Worm (Caenorhabditis elegans) whole organism, L3 larva: Measurements from ENCODE around the gene cox-10.
A peak's percentile ranks its signal among the peaks of the same experiment; 100 is the strongest.

Experiments
- R02D3.7 ChIP-seq: fragments of 150-350 bp; optimal IDR thresholded peaks from 2 replicates; lab custom pipeline; 2014; ENCODE audit warnings: missing biosample characterization, missing genetic modification characterization
- ZK546.5 ChIP-seq: sonication (generic microtip); optimal IDR thresholded peaks from 2 replicates; lab custom pipeline; 2017; ENCODE audit warnings: missing biosample characterization, missing genetic modification characterization
- aly-2 ChIP-seq: fragments of 150-350 bp; optimal IDR thresholded peaks from 2 replicates; lab custom pipeline; 2014; ENCODE audit warnings: missing biosample characterization, missing genetic modification characterization
- ceh-16 ChIP-seq: sonication (generic microtip); optimal IDR thresholded peaks from 2 replicates; lab custom pipeline; 2017; ENCODE audit warnings: missing biosample characterization, missing genetic modification characterization
- ceh-28 ChIP-seq: fragments of 150-350 bp; optimal IDR thresholded peaks from 2 replicates; lab custom pipeline; 2014; ENCODE audit warnings: missing biosample characterization, missing genetic modification reagents, missing genetic modification characterization
- ceh-82 ChIP-seq: fragments of 150-350 bp; optimal IDR thresholded peaks from 2 replicates; lab custom pipeline; 2014; ENCODE audit warnings: missing biosample characterization, missing genetic modification characterization
- egl-27 ChIP-seq: sonication (generic microtip); optimal IDR thresholded peaks from 4 replicates; lab custom pipeline; 2017; ENCODE audit warnings: missing biosample characterization, missing genetic modification reagents, missing genetic modification characterization
- egl-5 ChIP-seq: fragments of 150-350 bp; optimal IDR thresholded peaks from 2 replicates; lab custom pipeline; 2017; ENCODE audit warnings: missing biosample characterization, missing genetic modification reagents, missing genetic modification characterization, inconsistent platforms
- elt-1 ChIP-seq: fragments of 150-350 bp; optimal IDR thresholded peaks from 2 replicates; lab custom pipeline; 2014; ENCODE audit warnings: missing biosample characterization, missing genetic modification characterization
- elt-3 ChIP-seq, 3 experiments: fragments of 150-350 bp in 1 of 3; sonication (generic microtip) in 2 of 3; optimal IDR thresholded peaks; 2 replicates in 2 of 3; 4 replicates in 1 of 3; lab custom pipeline; 2014 to 2017; ENCODE audit warnings: missing biosample characterization in 3 of 3, missing genetic modification characterization in 3 of 3
- eor-1 ChIP-seq, 2 experiments: fragments of 150-350 bp; optimal IDR thresholded peaks; 2 replicates each; lab custom pipeline; 2014 to 2018; ENCODE audit warnings: missing biosample characterization in 2 of 2, missing genetic modification characterization in 2 of 2
- fkh-10 ChIP-seq: sonication (generic microtip); optimal IDR thresholded peaks from 2 replicates; lab custom pipeline; 2017; ENCODE audit warnings: missing biosample characterization, missing genetic modification reagents, missing genetic modification characterization
- fkh-2 ChIP-seq: fragments of 150-350 bp; optimal IDR thresholded peaks from 2 replicates; lab custom pipeline; 2014; ENCODE audit warnings: missing biosample characterization, missing genetic modification reagents, missing genetic modification characterization
- fos-1 ChIP-seq: fragments of 150-350 bp; optimal IDR thresholded peaks from 2 replicates; lab custom pipeline; 2014; ENCODE audit warnings: missing biosample characterization, missing genetic modification characterization
- hmg-11 ChIP-seq: sonication (generic microtip); optimal IDR thresholded peaks from 2 replicates; lab custom pipeline; 2016; ENCODE audit warnings: missing genetic modification characterization, missing compliant biosample characterization
- jun-1 ChIP-seq: fragments of 150-350 bp; optimal IDR thresholded peaks from 2 replicates; lab custom pipeline; 2014; ENCODE audit warnings: missing biosample characterization, missing genetic modification reagents, missing genetic modification characterization
- lin-15B ChIP-seq: fragments of 150-350 bp; optimal IDR thresholded peaks from 2 replicates; lab custom pipeline; 2014; ENCODE audit warnings: missing biosample characterization, missing genetic modification characterization
- lin-39 ChIP-seq: fragments of 150-350 bp; optimal IDR thresholded peaks from 2 replicates; lab custom pipeline; 2018; ENCODE audit warnings: missing biosample characterization, missing genetic modification reagents, missing genetic modification characterization
- mdl-1 ChIP-seq: fragments of 150-350 bp; optimal IDR thresholded peaks from 2 replicates; lab custom pipeline; 2014; ENCODE audit warnings: missing biosample characterization, missing genetic modification characterization
- mml-1 ChIP-seq: fragments of 150-350 bp; sonication (generic microtip); optimal IDR thresholded peaks from 3 replicates; lab custom pipeline; 2014; ENCODE audit warnings: missing biosample characterization, missing genetic modification characterization
- nfya-1 ChIP-seq: sonication (generic microtip); optimal IDR thresholded peaks from 2 replicates; lab custom pipeline; 2017; ENCODE audit warnings: missing genetic modification characterization, mild to moderate bottlenecking, missing compliant biosample characterization, antibody characterized with exemption, moderate library complexity; ENCODE audit not compliant: insufficient read depth
- nhr-11 ChIP-seq: fragments of 150-350 bp; optimal IDR thresholded peaks from 2 replicates; lab custom pipeline; 2014; ENCODE audit warnings: missing biosample characterization, missing genetic modification characterization
- nhr-12 ChIP-seq: fragments of 150-350 bp; optimal IDR thresholded peaks from 2 replicates; lab custom pipeline; 2014; ENCODE audit warnings: missing biosample characterization, missing genetic modification characterization
- nhr-23 ChIP-seq: fragments of 150-350 bp; optimal IDR thresholded peaks from 2 replicates; lab custom pipeline; 2014; ENCODE audit warnings: missing biosample characterization, missing genetic modification reagents, missing genetic modification characterization
- nhr-25 ChIP-seq: sonication (generic microtip); optimal IDR thresholded peaks from 2 replicates; lab custom pipeline; 2017; ENCODE audit warnings: missing biosample characterization, missing genetic modification characterization
- nhr-28 ChIP-seq: fragments of 150-350 bp; optimal IDR thresholded peaks from 2 replicates; lab custom pipeline; 2014; ENCODE audit warnings: missing biosample characterization, missing genetic modification characterization
- nhr-76 ChIP-seq: fragments of 150-350 bp; sonication (generic microtip); optimal IDR thresholded peaks from 5 replicates; lab custom pipeline; 2014; ENCODE audit warnings: missing biosample characterization, missing genetic modification characterization
- nhr-77 ChIP-seq: fragments of 150-350 bp; optimal IDR thresholded peaks from 2 replicates; lab custom pipeline; 2014; ENCODE audit warnings: missing biosample characterization, missing genetic modification characterization
- pha-4 ChIP-seq: fragments of 150-350 bp; optimal IDR thresholded peaks from 2 replicates; lab custom pipeline; 2014; ENCODE audit warnings: missing biosample characterization, missing genetic modification reagents, missing genetic modification characterization
- pqm-1 ChIP-seq: fragments of 150-350 bp; optimal IDR thresholded peaks from 2 replicates; lab custom pipeline; 2017; ENCODE audit warnings: missing biosample characterization, missing genetic modification characterization, inconsistent platforms
- skn-1 ChIP-seq: fragments of 150-350 bp; optimal IDR thresholded peaks from 2 replicates; lab custom pipeline; 2014; ENCODE audit warnings: missing biosample characterization, missing genetic modification characterization
- snpc-4 ChIP-seq: fragments of 150-350 bp; optimal IDR thresholded peaks from 2 replicates; lab custom pipeline; 2014; ENCODE audit warnings: missing biosample characterization, missing genetic modification characterization
- unc-39 ChIP-seq: sonication (generic microtip); optimal IDR thresholded peaks from 4 replicates; lab custom pipeline; 2017; ENCODE audit warnings: missing biosample characterization, missing genetic modification characterization
- zag-1 ChIP-seq: fragments of 150-350 bp; optimal IDR thresholded peaks from 2 replicates; lab custom pipeline; 2014; ENCODE audit warnings: missing biosample characterization, missing genetic modification characterization
- ztf-4 ChIP-seq: fragments of 150-350 bp; optimal IDR thresholded peaks from 2 replicates; lab custom pipeline; 2014; ENCODE audit warnings: missing biosample characterization, missing genetic modification characterization

Gene cox-10

DNA sequence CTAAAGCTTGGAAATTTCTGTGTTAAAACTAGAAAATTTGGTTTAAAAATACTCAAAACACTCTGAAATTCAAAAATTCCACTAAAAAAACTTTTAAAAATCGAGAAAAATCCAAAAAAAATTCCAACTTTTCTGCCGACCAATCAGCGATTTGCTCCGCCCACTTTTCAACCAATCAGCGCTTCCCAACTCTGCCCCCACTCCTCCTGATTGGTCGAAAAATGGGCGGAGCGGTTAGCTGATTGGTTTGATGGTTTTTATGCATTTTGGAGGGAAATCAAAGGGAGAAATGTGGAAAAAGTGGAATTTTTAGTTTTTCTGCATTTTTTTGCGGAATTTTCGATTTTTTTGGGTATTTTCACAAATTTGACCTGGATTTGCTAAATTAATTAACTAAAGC is 42.3 kb downstream of the cox-10 start:
- TF ChIP-seq pha-4 (tag; lab: Kevin White, UChicago) (no peak), skn-1 (tag; lab: Kevin White, UChicago) (no peak), nfya-1 (tag; lab: Kevin White, UChicago) (peak; percentile 92), unc-39 (tag; lab: Kevin White, UChicago) (no peak), R02D3.7 (tag; lab: Kevin White, UChicago) (no peak), elt-1 (no peak), mdl-1 (tag; lab: Kevin White, UChicago) (no peak)

ce11 chrII:12722685-12723287 is 43.0 kb downstream of the cox-10 start:
- peak; percentile 92 for TF ChIP-seq nfya-1 (tag; lab: Kevin White, UChicago)
- TF ChIP-seq elt-3 (tag; optimal IDR thresholded peaks at IDR 0.05; lab: Kevin White, UChicago), result no peak
- no peak for TF ChIP-seq ceh-28
- TF ChIP-seq, all 47 proteins: peak for 1

ce11 chrII:12726704-12727103 is 47.0 kb downstream of the cox-10 start:
- TF ChIP-seq ceh-82 (tag; lab: Kevin White, UChicago) (no peak), pha-4 (tag; lab: Kevin White, UChicago) (no peak), ZK546.5 (tag; lab: Kevin White, UChicago) (no peak), R02D3.7 (tag; lab: Kevin White, UChicago) (no peak), skn-1 (tag; lab: Kevin White, UChicago) (no peak), ztf-4 (tag; lab: Kevin White, UChicago) (no peak), lin-15B (no peak)

DNA sequence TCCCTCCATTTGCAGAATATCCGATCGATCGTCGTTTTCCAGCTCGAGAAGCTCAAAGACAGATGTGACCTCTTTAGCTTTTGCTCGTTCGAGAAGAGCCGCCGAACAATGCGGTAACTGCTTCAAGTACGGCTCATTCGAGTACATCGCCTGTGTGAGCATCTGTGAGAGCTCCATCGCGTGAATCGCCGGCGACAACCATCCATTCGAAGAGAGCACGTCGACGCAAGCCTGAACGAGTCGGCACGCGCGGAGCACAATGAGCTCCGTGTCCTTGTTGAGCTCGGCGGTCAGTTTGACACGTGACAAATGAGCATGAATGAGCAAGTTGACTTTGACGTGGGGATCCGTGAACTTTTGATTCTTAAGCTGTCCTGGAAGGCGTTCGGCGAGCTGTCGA is 48.1 kb downstream of the cox-10 start:
- TF ChIP-seq mml-1 (tag; lab: Kevin White, UChicago), result no peak
- TF ChIP-seq nhr-28 (tag; lab: Kevin White, UChicago), result no peak
- TF ChIP-seq nhr-76 (tag; lab: Kevin White, UChicago), result no peak
- TF ChIP-seq fkh-10 (GFP tag; lab: Kevin White, UChicago), result no peak
- no peak for TF ChIP-seq lin-39 (tag; lab: Kevin White, UChicago)

- TF ChIP-seq eor-1 (tag; optimal IDR thresholded peaks at IDR 0.05; lab: Kevin White, UChicago) (no peak), ceh-16 (tag; lab: Kevin White, UChicago) (no peak), ceh-82 (tag; lab: Kevin White, UChicago) (no peak), fkh-2 (tag; lab: Kevin White, UChicago) (no peak), nhr-77 (tag; lab: Kevin White, UChicago) (no peak), egl-5 (no peak)
Measured at ce11 chrII:12728608-12729007, 48.9 kb downstream of the cox-10 start.

ce11 chrII:12729952-12730351 is 50.2 kb downstream of the cox-10 start:
- TF ChIP-seq jun-1 (tag; lab: Kevin White, UChicago) (no peak), nhr-12 (tag; lab: Kevin White, UChicago) (no peak), nhr-23 (no peak), ceh-28 (no peak), hmg-11 (no peak), nhr-11 (tag; lab: Kevin White, UChicago) (no peak), pha-4 (tag; lab: Kevin White, UChicago) (no peak), egl-27 (tag; lab: Kevin White, UChicago) (no peak), zag-1 (tag; lab: Kevin White, UChicago) (no peak), fos-1 (tag; lab: Kevin White, UChicago) (no peak), lin-15B (no peak), mdl-1 (tag; lab: Kevin White, UChicago) (no peak), ztf-4 (tag; lab: Kevin White, UChicago) (no peak), snpc-4 (no peak), pqm-1 (tag; lab: Kevin White, UChicago) (no peak), nfya-1 (tag; lab: Kevin White, UChicago) (no peak), aly-2 (no peak), nhr-25 (tag; lab: Kevin White, UChicago) (no peak), ceh-82 (tag; lab: Kevin White, UChicago) (no peak)
- TF ChIP-seq, all 47 proteins: peak for 0
